Fruit fly (Drosophila melanogaster): Measurements from ENCODE around the gene Csk.

DNA sequence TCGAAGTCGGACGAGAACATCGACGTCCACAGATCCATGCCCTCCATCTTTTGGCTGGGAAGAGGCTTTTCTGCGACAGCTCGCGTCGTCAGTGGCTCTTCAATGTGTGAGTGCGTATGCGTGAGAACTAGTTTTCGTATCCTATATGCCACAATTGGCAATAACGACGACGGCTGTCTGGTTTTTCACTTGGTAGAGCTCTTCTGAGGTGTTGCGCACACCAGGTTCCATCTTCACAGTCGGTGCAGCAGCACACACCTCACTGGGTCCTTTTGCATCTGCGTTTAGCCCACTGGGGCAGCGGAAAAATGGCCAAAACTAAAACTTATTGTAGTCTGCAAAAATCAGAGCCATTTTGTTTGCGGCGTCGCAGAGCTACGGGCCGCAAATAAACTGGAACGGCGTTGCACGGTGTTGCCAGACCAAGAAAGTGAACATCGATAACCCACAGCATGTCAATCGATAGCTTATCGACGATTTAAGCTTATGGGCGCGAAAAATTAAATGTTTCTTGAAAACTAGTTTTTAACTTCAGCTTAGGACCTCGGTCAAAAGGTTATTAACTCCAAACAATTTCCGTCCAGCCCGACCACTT, 60.6 kb downstream of the Csk start, which contains the start of gene CG6791:
- no peak for TF ChIP-seq CG17806 (tag; optimal IDR thresholded peaks at IDR 0.05)
- TF ChIP-seq CG9948 (tag; optimal IDR thresholded peaks at IDR 0.05): peak; percentile 62
- TF ChIP-seq CG15710 (tag; optimal IDR thresholded peaks at IDR 0.05): no peak
- TF ChIP-seq rn (GFP tag; IDR thresholded peaks at IDR 0.05): no peak
- TF ChIP-seq CG13204 (GFP tag; optimal IDR thresholded peaks at IDR 0.05): no peak
- no peak for TF ChIP-seq CG8159 (tag; optimal IDR thresholded peaks at IDR 0.05)
- TF ChIP-seq EcR (GFP tag; optimal IDR thresholded peaks at IDR 0.05): peak; percentile 32
- TF ChIP-seq gl (tag; optimal IDR thresholded peaks at IDR 0.05): no peak
